Fruit fly (Drosophila melanogaster) whole organism, embryonic: Measurements from ENCODE around the gene CG16789.

ENCODE experiments used
- CG11085 ChIP-seq: fragments of 200-800 bp; sonication (Bioruptor generic); IDR thresholded peaks from 2 replicates; pipeline ENCODE4 v1.3.6; 2022; ENCODE audit warnings: missing biosample characterization, missing genetic modification characterization
- CG11560 ChIP-seq: fragments of 200-800 bp; sonication (Bioruptor generic); IDR thresholded peaks from 3 replicates; pipeline ENCODE4 v1.3.6; 2022; ENCODE audit warnings: missing biosample characterization, missing genetic modification characterization
- CG11696 ChIP-seq: fragments of 200-800 bp; sonication (Bioruptor generic); IDR thresholded peaks from 2 replicates; pipeline ENCODE4 v1.3.6; 2022; ENCODE audit warnings: missing biosample characterization, missing genetic modification characterization
- CG1233 ChIP-seq: fragments of 200-800 bp; sonication (Bioruptor generic); optimal IDR thresholded peaks from 4 replicates; lab custom pipeline; 2018; ENCODE audit warnings: missing biosample characterization, mild to moderate bottlenecking, missing genetic modification characterization
- CG13894 ChIP-seq: fragments of 200-800 bp; sonication (Bioruptor generic); optimal IDR thresholded peaks from 3 replicates; lab custom pipeline; 2018; ENCODE audit warnings: missing biosample characterization, mild to moderate bottlenecking, missing genetic modification characterization, moderate library complexity
- CG14441 ChIP-seq: fragments of 200-800 bp; sonication (Bioruptor generic); IDR thresholded peaks from 2 replicates; pipeline ENCODE4 v1.3.6; 2022; ENCODE audit warnings: missing biosample characterization, missing genetic modification characterization
- CG15514 ChIP-seq: fragments of 200-800 bp; sonication (Bioruptor generic); optimal IDR thresholded peaks from 3 replicates; lab custom pipeline; 2017; ENCODE audit warnings: missing biosample characterization, missing genetic modification characterization, mild to moderate bottlenecking, moderate library complexity, missing genetic modification reagents
- CG16779 ChIP-seq: fragments of 200-800 bp; sonication (Bioruptor generic); IDR thresholded peaks from 2 replicates; pipeline ENCODE4 v1.3.6; 2022; ENCODE audit warnings: missing biosample characterization, missing genetic modification characterization
- CG16815 ChIP-seq: fragments of 200-800 bp; sonication (Bioruptor generic); optimal IDR thresholded peaks from 3 replicates; lab custom pipeline; 2017; ENCODE audit warnings: missing biosample characterization, mild to moderate bottlenecking, missing genetic modification characterization
- CG17912 ChIP-seq: fragments of 200-800 bp; sonication (Bioruptor generic); optimal IDR thresholded peaks from 2 replicates; lab custom pipeline; 2018; ENCODE audit warnings: missing biosample characterization, mild to moderate bottlenecking, missing genetic modification characterization
- CG18599 ChIP-seq: fragments of 200-800 bp; sonication (Bioruptor generic); optimal IDR thresholded peaks from 3 replicates; lab custom pipeline; 2017; ENCODE audit warnings: missing biosample characterization, missing genetic modification characterization, mild to moderate bottlenecking, moderate library complexity, missing genetic modification reagents
- CG3065 ChIP-seq: fragments of 200-800 bp; sonication (Bioruptor generic); optimal IDR thresholded peaks from 2 replicates; lab custom pipeline; 2016; ENCODE audit warnings: missing biosample characterization, missing genetic modification characterization
- CG31365 ChIP-seq: fragments of 200-800 bp; sonication (Bioruptor generic); optimal IDR thresholded peaks from 2 replicates; lab custom pipeline; 2018; ENCODE audit warnings: missing biosample characterization, mild to moderate bottlenecking, missing genetic modification characterization
- CG33557 ChIP-seq: fragments of 200-800 bp; sonication (Bioruptor generic); optimal IDR thresholded peaks from 2 replicates; lab custom pipeline; 2019; ENCODE audit warnings: missing biosample characterization, mild to moderate bottlenecking, missing genetic modification characterization, moderate library complexity
- CG42726 ChIP-seq: fragments of 200-800 bp; sonication (Bioruptor generic); IDR thresholded peaks from 2 replicates; pipeline ENCODE4 v1.3.6; 2022; ENCODE audit warnings: missing biosample characterization, missing genetic modification characterization; ENCODE audit not compliant: partially characterized antibody
- CG4360 ChIP-seq: fragments of 200-800 bp; sonication (Bioruptor generic); IDR thresholded peaks from 2 replicates; pipeline ENCODE4 v1.3.6; 2022; ENCODE audit warnings: missing biosample characterization, missing genetic modification characterization
- CG4707 ChIP-seq: fragments of 200-800 bp; sonication (Bioruptor generic); optimal IDR thresholded peaks from 2 replicates; lab custom pipeline; 2018; ENCODE audit warnings: missing biosample characterization, mild to moderate bottlenecking, missing genetic modification characterization, moderate library complexity
- CG8281 ChIP-seq: fragments of 200-800 bp; sonication (Bioruptor generic); optimal IDR thresholded peaks from 2 replicates; lab custom pipeline; 2018; ENCODE audit warnings: missing biosample characterization, mild to moderate bottlenecking, missing genetic modification characterization, moderate library complexity
- CG8290 ChIP-seq, 3 experiments: fragments of 200-800 bp; sonication (Bioruptor generic); optimal IDR thresholded peaks; 2 replicates each; lab custom pipeline; 2016 to 2019; ENCODE audit warnings: missing biosample characterization in 3 of 3, missing genetic modification characterization in 3 of 3, mild to moderate bottlenecking in 2 of 3, moderate library complexity in 1 of 3
- CG8944 ChIP-seq: fragments of 200-800 bp; sonication (Bioruptor generic); optimal IDR thresholded peaks from 3 replicates; lab custom pipeline; 2016; ENCODE audit warnings: missing biosample characterization, missing genetic modification characterization
- CG9437 ChIP-seq: fragments of 200-800 bp; sonication (Bioruptor generic); optimal IDR thresholded peaks from 2 replicates; lab custom pipeline; 2018; ENCODE audit warnings: missing biosample characterization, mild to moderate bottlenecking, missing genetic modification characterization
- Dbx ChIP-seq: fragments of 200-800 bp; sonication (Bioruptor generic); IDR thresholded peaks from 3 replicates; pipeline ENCODE4 v1.3.6; 2022; ENCODE audit warnings: missing biosample characterization, missing genetic modification characterization
- Dfd ChIP-seq, 2 experiments: fragments of >200 bp; optimal IDR thresholded peaks; 2 replicates each; lab custom pipeline; 2017; ENCODE audit warnings: missing biosample characterization in 2 of 2, missing genetic modification characterization in 2 of 2
- E2f1 ChIP-seq: fragments of 200-800 bp; sonication (Bioruptor generic); IDR thresholded peaks from 2 replicates; pipeline ENCODE4 v1.3.6; 2022; ENCODE audit warnings: missing biosample characterization, missing genetic modification characterization
- Hr3 ChIP-seq: fragments of 200-800 bp; sonication (Bioruptor generic); optimal IDR thresholded peaks from 3 replicates; lab custom pipeline; 2016; ENCODE audit warnings: missing biosample characterization, missing genetic modification characterization
- Nf-YC ChIP-seq: fragments of 200-800 bp; optimal IDR thresholded peaks from 3 replicates; lab custom pipeline; 2019; ENCODE audit warnings: missing biosample characterization, mild to moderate bottlenecking, missing genetic modification characterization, moderate library complexity
- Sin3A ChIP-seq: fragments of >200 bp; optimal IDR thresholded peaks from 2 replicates; lab custom pipeline; 2018
- Stat92E ChIP-seq, 3 experiments: fragments of >200 bp in 2 of 3; fragments of 200-800 bp in 1 of 3; sonication (Bioruptor generic) in 1 of 3; optimal IDR thresholded peaks; 2 replicates each; lab custom pipeline; 2017 to 2019; ENCODE audit warnings: missing biosample characterization in 3 of 3, missing genetic modification characterization in 3 of 3, mild to moderate bottlenecking in 1 of 3, moderate library complexity in 1 of 3
- Taf1 ChIP-seq: fragments of 200-800 bp; sonication (Bioruptor generic); IDR thresholded peaks from 2 replicates; pipeline ENCODE4 v1.3.6; 2022; ENCODE audit warnings: missing biosample characterization, missing genetic modification characterization
- bbx ChIP-seq: fragments of 200-800 bp; sonication (Bioruptor generic); IDR thresholded peaks from 2 replicates; pipeline ENCODE4 v1.3.6; 2022; ENCODE audit warnings: missing biosample characterization, missing genetic modification characterization; ENCODE audit not compliant: partially characterized antibody
- bcd ChIP-seq: fragments of 200-800 bp; sonication (Bioruptor generic); optimal IDR thresholded peaks from 2 replicates; lab custom pipeline; 2017; ENCODE audit warnings: missing biosample characterization, mild to moderate bottlenecking, missing genetic modification characterization
- bowl ChIP-seq: fragments of 200-800 bp; sonication (Bioruptor generic); IDR thresholded peaks from 2 replicates; pipeline ENCODE4 v1.3.6; 2022; ENCODE audit warnings: missing biosample characterization, missing genetic modification characterization
- chif ChIP-seq, 2 experiments: fragments of 200-800 bp; sonication (Bioruptor generic); optimal IDR thresholded peaks; 3 replicates each; lab custom pipeline; 2016; ENCODE audit warnings: missing biosample characterization in 2 of 2, missing genetic modification characterization in 2 of 2
- crc ChIP-seq: fragments of 200-800 bp; sonication (Bioruptor generic); optimal IDR thresholded peaks from 2 replicates; lab custom pipeline; 2016; ENCODE audit warnings: missing biosample characterization, missing genetic modification characterization
- exex ChIP-seq: fragments of 200-800 bp; sonication (Bioruptor generic); optimal IDR thresholded peaks from 4 replicates; lab custom pipeline; 2018; ENCODE audit warnings: missing biosample characterization, mild to moderate bottlenecking, missing genetic modification characterization, moderate library complexity
- ftz-f1 ChIP-seq: fragments of 200-800 bp; sonication (Bioruptor generic); optimal IDR thresholded peaks from 2 replicates; lab custom pipeline; 2016; ENCODE audit warnings: missing biosample characterization, missing genetic modification characterization
- h ChIP-seq: fragments of >200 bp; optimal IDR thresholded peaks from 2 replicates; lab custom pipeline; 2017
- maf-S ChIP-seq: fragments of 200-800 bp; sonication (Bioruptor generic); optimal IDR thresholded peaks from 2 replicates; lab custom pipeline; 2016; ENCODE audit warnings: missing biosample characterization, missing genetic modification characterization
- oc ChIP-seq: fragments of 200-800 bp; sonication (Bioruptor generic); optimal IDR thresholded peaks from 2 replicates; lab custom pipeline; 2018; ENCODE audit warnings: missing biosample characterization, mild to moderate bottlenecking, missing genetic modification characterization, moderate library complexity
- pfk ChIP-seq: fragments of 200-800 bp; sonication (Bioruptor generic); optimal IDR thresholded peaks from 2 replicates; lab custom pipeline; 2018; ENCODE audit warnings: missing biosample characterization, mild to moderate bottlenecking, missing genetic modification characterization, moderate library complexity
- pnt ChIP-seq: fragments of 200-800 bp; sonication (Bioruptor generic); optimal IDR thresholded peaks from 3 replicates; lab custom pipeline; 2016; ENCODE audit warnings: missing biosample characterization, missing genetic modification characterization
- psq ChIP-seq: fragments of 200-800 bp; sonication (Bioruptor generic); optimal IDR thresholded peaks from 2 replicates; lab custom pipeline; 2017; ENCODE audit warnings: missing biosample characterization, missing genetic modification characterization
- rib ChIP-seq: fragments of 200-800 bp; sonication (Bioruptor generic); IDR thresholded peaks from 2 replicates; pipeline ENCODE4 v1.3.6; 2022; ENCODE audit warnings: missing biosample characterization, missing genetic modification characterization
- sima ChIP-seq: fragments of 200-800 bp; sonication (Bioruptor generic); optimal IDR thresholded peaks from 2 replicates; lab custom pipeline; 2016; ENCODE audit warnings: missing biosample characterization, missing genetic modification characterization
- stc ChIP-seq: fragments of 200-800 bp; sonication (Bioruptor generic); IDR thresholded peaks from 2 replicates; pipeline ENCODE4 v1.3.6; 2022; ENCODE audit warnings: missing biosample characterization, missing genetic modification characterization
- unc-4 ChIP-seq: fragments of 200-800 bp; sonication (Bioruptor generic); IDR thresholded peaks from 2 replicates; pipeline ENCODE4 v1.3.6; 2022; ENCODE audit warnings: missing biosample characterization, missing genetic modification characterization; ENCODE audit not compliant: partially characterized antibody
- wor ChIP-seq: fragments of 200-800 bp; sonication (Bioruptor generic); IDR thresholded peaks from 2 replicates; pipeline ENCODE4 v1.3.6; 2022; ENCODE audit warnings: missing biosample characterization, missing genetic modification characterization

Gene CG16789

DNA sequence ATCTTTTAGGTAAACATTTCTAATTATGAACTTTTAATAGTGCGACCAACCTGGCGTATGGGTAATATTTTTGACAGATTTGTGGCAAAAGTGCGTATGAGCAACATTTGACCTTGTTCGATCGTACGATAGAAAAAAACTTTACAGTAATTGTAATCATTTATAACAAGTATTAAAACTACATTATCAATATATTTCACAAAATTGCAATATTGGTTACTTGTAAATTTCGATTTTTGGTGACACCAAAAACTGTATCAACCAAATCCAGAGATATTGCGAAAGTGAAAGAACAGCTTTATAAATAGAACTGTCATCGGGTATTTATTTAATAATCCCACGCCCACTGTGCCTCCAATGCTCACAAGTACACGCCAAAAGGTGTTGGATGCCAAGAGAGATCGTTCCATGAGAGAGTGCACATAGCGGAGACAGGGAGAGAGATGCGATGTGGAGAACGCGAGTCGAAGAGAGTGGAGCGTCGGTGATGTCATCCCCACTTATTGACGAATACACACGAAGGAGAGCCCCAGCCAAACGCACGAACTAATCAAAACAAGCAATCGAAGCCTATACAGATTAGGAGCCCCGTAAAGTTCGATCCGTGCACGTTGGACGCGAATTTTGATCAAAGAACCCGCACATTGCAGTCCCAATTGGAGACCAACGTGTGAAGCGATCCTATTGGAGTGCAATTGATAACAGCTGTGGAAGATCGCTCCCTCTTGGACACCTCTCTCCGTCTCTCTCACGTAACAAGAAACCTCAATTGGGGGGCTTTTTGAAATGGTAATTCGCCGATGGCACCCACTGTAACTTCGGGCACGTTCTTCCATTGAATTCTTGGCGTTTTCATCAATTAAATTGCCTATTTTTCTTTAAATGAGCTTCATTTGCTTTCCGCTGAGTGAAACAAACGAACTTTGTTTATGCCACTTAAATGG, 32.5 kb upstream of the CG16789 start (continued):
- peak; percentile 74 for TF ChIP-seq CG31365 (tag; lab: Kevin White, UChicago)
- TF ChIP-seq pnt = peak; percentile 91
- peak in 1 of 3 experiments; percentile 51 for TF ChIP-seq Stat92E (GFP tag; optimal IDR thresholded peaks at IDR 0.05; lab: Kevin White, UChicago)
- TF ChIP-seq exex = peak; percentile 44
- TF ChIP-seq CG18599 = peak; percentile 97
- peak; percentile 62 for TF ChIP-seq oc (tag; lab: Kevin White, UChicago)
- peak; percentile 89 to 90 for TF ChIP-seq chif (GFP tag; optimal IDR thresholded peaks at IDR 0.05; lab: Kevin White, UChicago)
- peak; percentile 95 for TF ChIP-seq CG9437 (GFP tag; lab: Kevin White, UChicago)
- TF ChIP-seq rib (GFP tag; lab: Robert Waterston, UW) = no peak; the same call in 1 of the 2 replicates
- peak; percentile 83 for TF ChIP-seq CG15514
- TF ChIP-seq CG16779 (GFP tag; lab: Robert Waterston, UW) = peak; percentile 67; the same call in 1 of the 2 replicates
- peak; percentile 92 for TF ChIP-seq Nf-YC (tag; lab: Kevin White, UChicago)
- peak; percentile 77; the same call in 1 of the 2 replicates for TF ChIP-seq CG14441 (GFP tag; lab: Robert Waterston, UW)
- peak; percentile 96 for TF ChIP-seq CG16815 (GFP tag; lab: Kevin White, UChicago)
- peak; percentile 67 for TF ChIP-seq CG3065 (GFP tag; lab: Kevin White, UChicago)
- peak; percentile 84 for TF ChIP-seq CG33557
- peak; percentile 90 for TF ChIP-seq wor (GFP tag; lab: Robert Waterston, UW)
- TF ChIP-seq unc-4 (GFP tag; lab: Robert Waterston, UW) = 0 out of 2 replicates have a peak, but pooled peaks have one; percentile 25
- TF ChIP-seq sima (GFP tag; lab: Kevin White, UChicago) = peak; percentile 78
- peak; percentile 83 for TF ChIP-seq CG8281
- TF ChIP-seq CG13894 (tag; lab: Kevin White, UChicago) = peak; percentile 87
- TF ChIP-seq Hr3 (GFP tag; lab: Kevin White, UChicago) = peak; percentile 95
- TF ChIP-seq CG4707 (GFP tag; lab: Kevin White, UChicago) = peak; percentile 81
- TF ChIP-seq h (lab: Kevin White, UChicago) = no peak
- peak; percentile 82 for TF ChIP-seq CG8944 (GFP tag; lab: Kevin White, UChicago)
- peak; percentile 96 for TF ChIP-seq CG1233 (GFP tag; lab: Kevin White, UChicago)
- peak; percentile 80 for TF ChIP-seq CG11085 (GFP tag; lab: Robert Waterston, UW)
- TF ChIP-seq CG11696 (GFP tag; lab: Robert Waterston, UW) = peak; percentile 61
- peak; percentile 85 for TF ChIP-seq Taf1 (GFP tag; lab: Robert Waterston, UW)
- peak; percentile 40; the same call in 1 of the 2 replicates for TF ChIP-seq bowl
- TF ChIP-seq bcd (GFP tag; lab: Kevin White, UChicago) = peak; percentile 97
- peak; percentile 82 for TF ChIP-seq Dbx
- TF ChIP-seq stc (GFP tag; lab: Robert Waterston, UW) = peak; percentile 74
- peak; percentile 50 for TF ChIP-seq ftz-f1
- TF ChIP-seq CG42726 = 0 out of 2 replicates have a peak, but pooled peaks have one; percentile 1
- peak; percentile 86 for TF ChIP-seq crc
- peak; percentile 83 for TF ChIP-seq E2f1 (GFP tag; lab: Robert Waterston, UW)
- TF ChIP-seq CG11560 (tag; lab: Robert Waterston, UW) = peak; percentile 71
- peak; percentile 93 for TF ChIP-seq maf-S
- TF ChIP-seq Dfd (GFP tag; optimal IDR thresholded peaks at IDR 0.05; lab: Kevin White, UChicago) = peak in 1 of 2 experiments; percentile 83
- TF ChIP-seq CG17912 (GFP tag; lab: Kevin White, UChicago) = peak; percentile 75
- 0 out of 2 replicates have a peak, but pooled peaks have one; percentile 41 for TF ChIP-seq CG4360 (GFP tag; lab: Robert Waterston, UW)
- TF ChIP-seq Sin3A = no peak
- peak; percentile 27 for TF ChIP-seq pfk (GFP tag; lab: Kevin White, UChicago)
- peak; percentile 65 for TF ChIP-seq psq (GFP tag; lab: Kevin White, UChicago)
- no peak; the same call in 1 of the 2 replicates for TF ChIP-seq bbx (GFP tag; lab: Robert Waterston, UW)
- peak; percentile 85 for TF ChIP-seq CG8290 (GFP tag; optimal IDR thresholded peaks at IDR 0.05; lab: Kevin White, UChicago)
- TF ChIP-seq CG8290 (tag; optimal IDR thresholded peaks at IDR 0.05; lab: Kevin White, UChicago) = peak; percentile 71 to 77
